Worm (Caenorhabditis elegans) whole organism, L2 larva: Measurements from ENCODE around the gene W02B12.13.
A peak's percentile ranks its signal among the peaks of the same experiment; 100 is the strongest.

ENCODE experiments used
- C34F6.9 ChIP-seq: fragments of 150-350 bp; optimal IDR thresholded peaks from 2 replicates; lab custom pipeline; 2014; ENCODE audit warnings: missing biosample characterization, missing genetic modification characterization
- F13H6.1 ChIP-seq: sonication (generic microtip); optimal IDR thresholded peaks from 2 replicates; lab custom pipeline; 2016; ENCODE audit warnings: missing genetic modification characterization, missing compliant biosample characterization
- R02D3.7 ChIP-seq: fragments of 150-350 bp; optimal IDR thresholded peaks from 2 replicates; lab custom pipeline; 2014; ENCODE audit warnings: missing biosample characterization, missing genetic modification characterization
- Y55F3AM.14 ChIP-seq: fragments of 200-800 bp; sonication (Bioruptor generic); optimal IDR thresholded peaks from 2 replicates; lab custom pipeline; 2018; ENCODE audit warnings: mild to moderate bottlenecking, missing genetic modification characterization, missing compliant biosample characterization
- ZK546.5 ChIP-seq: sonication (generic microtip); optimal IDR thresholded peaks from 2 replicates; lab custom pipeline; 2017; ENCODE audit warnings: missing biosample characterization, missing genetic modification characterization
- alr-1 ChIP-seq: fragments of 150-350 bp; optimal IDR thresholded peaks from 2 replicates; lab custom pipeline; 2014; ENCODE audit warnings: missing biosample characterization, missing genetic modification characterization
- aly-2 ChIP-seq: fragments of 150-350 bp; optimal IDR thresholded peaks from 2 replicates; lab custom pipeline; 2014; ENCODE audit warnings: missing biosample characterization, missing genetic modification characterization
- ama-1 ChIP-seq: fragments of 150-350 bp; optimal IDR thresholded peaks from 2 replicates; lab custom pipeline; 2018; ENCODE audit warnings: inconsistent platforms
- blmp-1 ChIP-seq: sonication (generic microtip); optimal IDR thresholded peaks from 2 replicates; lab custom pipeline; 2017; ENCODE audit warnings: missing genetic modification characterization, mild to moderate bottlenecking, missing compliant biosample characterization, antibody characterized with exemption, moderate library complexity; ENCODE audit not compliant: insufficient read depth
- ceh-16 ChIP-seq: fragments of 150-350 bp; optimal IDR thresholded peaks from 2 replicates; lab custom pipeline; 2014; ENCODE audit warnings: missing biosample characterization, missing genetic modification characterization
- ceh-82 ChIP-seq: fragments of 150-350 bp; optimal IDR thresholded peaks from 2 replicates; lab custom pipeline; 2014; ENCODE audit warnings: missing biosample characterization, missing genetic modification characterization
- crh-2 ChIP-seq: sonication (generic microtip); optimal IDR thresholded peaks from 2 replicates; lab custom pipeline; 2017; ENCODE audit warnings: missing biosample characterization, missing genetic modification characterization
- dmd-4 ChIP-seq: sonication (generic microtip); optimal IDR thresholded peaks from 2 replicates; lab custom pipeline; 2017; ENCODE audit warnings: missing biosample characterization, missing genetic modification characterization
- egl-27 ChIP-seq: sonication (generic microtip); optimal IDR thresholded peaks from 3 replicates; lab custom pipeline; 2017; ENCODE audit warnings: missing biosample characterization, missing genetic modification reagents, missing genetic modification characterization
- elt-1 ChIP-seq: fragments of 150-350 bp; optimal IDR thresholded peaks from 2 replicates; lab custom pipeline; 2014; ENCODE audit warnings: missing biosample characterization, missing genetic modification characterization
- elt-3 ChIP-seq: sonication (generic microtip); optimal IDR thresholded peaks from 2 replicates; lab custom pipeline; 2017; ENCODE audit warnings: missing biosample characterization, missing genetic modification characterization
- fos-1 ChIP-seq: fragments of 150-350 bp; optimal IDR thresholded peaks from 2 replicates; lab custom pipeline; 2014; ENCODE audit warnings: missing biosample characterization, missing genetic modification characterization
- gmeb-1 ChIP-seq: fragments of 150-350 bp; optimal IDR thresholded peaks from 2 replicates; lab custom pipeline; 2014; ENCODE audit warnings: missing biosample characterization, missing genetic modification characterization
- lin-11 ChIP-seq: fragments of 150-350 bp; sonication (generic microtip); optimal IDR thresholded peaks from 2 replicates; lab custom pipeline; 2014; ENCODE audit warnings: missing biosample characterization, missing genetic modification characterization, inconsistent platforms, mixed read lengths
- lin-13 ChIP-seq: fragments of 150-350 bp; optimal IDR thresholded peaks from 2 replicates; lab custom pipeline; 2014; ENCODE audit warnings: missing biosample characterization, missing genetic modification reagents, missing genetic modification characterization
- lin-39 ChIP-seq: fragments of 150-350 bp; optimal IDR thresholded peaks from 2 replicates; lab custom pipeline; 2014; ENCODE audit warnings: missing biosample characterization, missing genetic modification reagents, missing genetic modification characterization
- lsy-2 ChIP-seq, 2 experiments: fragments of 150-350 bp in 1 of 2; sonication (generic microtip) in 1 of 2; optimal IDR thresholded peaks; 2 replicates each; lab custom pipeline; 2014 to 2017; ENCODE audit warnings: missing biosample characterization in 2 of 2, missing genetic modification characterization in 2 of 2
- mab-5 ChIP-seq: fragments of 150-350 bp; optimal IDR thresholded peaks from 2 replicates; lab custom pipeline; 2014; ENCODE audit warnings: missing biosample characterization, missing genetic modification characterization
- mbf-1 ChIP-seq: sonication (generic microtip); optimal IDR thresholded peaks from 2 replicates; lab custom pipeline; 2017; ENCODE audit warnings: missing biosample characterization, missing genetic modification characterization
- mdl-1 ChIP-seq, 2 experiments: fragments of 150-350 bp in 1 of 2; sonication (generic microtip) in 1 of 2; optimal IDR thresholded peaks; 2 replicates each; lab custom pipeline; 2017; ENCODE audit warnings: missing biosample characterization in 2 of 2, missing genetic modification characterization in 2 of 2
- nhr-10 ChIP-seq: sonication (generic microtip); optimal IDR thresholded peaks from 2 replicates; lab custom pipeline; 2017; ENCODE audit warnings: missing biosample characterization, missing genetic modification characterization
- nhr-11 ChIP-seq: fragments of 150-350 bp; optimal IDR thresholded peaks from 2 replicates; lab custom pipeline; 2014; ENCODE audit warnings: missing biosample characterization, missing genetic modification characterization
- nhr-12 ChIP-seq: fragments of 150-350 bp; optimal IDR thresholded peaks from 2 replicates; lab custom pipeline; 2014; ENCODE audit warnings: missing biosample characterization, missing genetic modification characterization
- nhr-129 ChIP-seq: fragments of 150-350 bp; optimal IDR thresholded peaks from 2 replicates; lab custom pipeline; 2014; ENCODE audit warnings: missing biosample characterization, missing genetic modification characterization
- nhr-21 ChIP-seq: fragments of 150-350 bp; optimal IDR thresholded peaks from 2 replicates; lab custom pipeline; 2014; ENCODE audit warnings: missing biosample characterization, missing genetic modification characterization
- nhr-23 ChIP-seq: fragments of 150-350 bp; optimal IDR thresholded peaks from 2 replicates; lab custom pipeline; 2014; ENCODE audit warnings: missing biosample characterization, missing genetic modification reagents, missing genetic modification characterization
- nhr-237 ChIP-seq: fragments of 150-350 bp; optimal IDR thresholded peaks from 2 replicates; lab custom pipeline; 2014; ENCODE audit warnings: missing biosample characterization, missing genetic modification characterization
- nhr-25 ChIP-seq: fragments of 150-350 bp; sonication (generic microtip); optimal IDR thresholded peaks from 3 replicates; lab custom pipeline; 2014; ENCODE audit warnings: missing biosample characterization, missing genetic modification characterization
- nhr-6 ChIP-seq: fragments of 150-350 bp; optimal IDR thresholded peaks from 2 replicates; lab custom pipeline; 2014; ENCODE audit warnings: missing biosample characterization, missing genetic modification characterization
- nhr-77 ChIP-seq: fragments of 150-350 bp; optimal IDR thresholded peaks from 2 replicates; lab custom pipeline; 2014; ENCODE audit warnings: missing biosample characterization, missing genetic modification characterization
- peb-1 ChIP-seq: fragments of 150-350 bp; optimal IDR thresholded peaks from 2 replicates; lab custom pipeline; 2014; ENCODE audit warnings: missing biosample characterization, missing genetic modification characterization
- sem-4 ChIP-seq: fragments of 150-350 bp; optimal IDR thresholded peaks from 2 replicates; lab custom pipeline; 2014; ENCODE audit warnings: missing biosample characterization, missing genetic modification reagents, missing genetic modification characterization
- skn-1 ChIP-seq: sonication (generic microtip); optimal IDR thresholded peaks from 2 replicates; lab custom pipeline; 2017; ENCODE audit warnings: missing biosample characterization, missing genetic modification characterization
- sma-3 ChIP-seq: sonication (generic microtip); optimal IDR thresholded peaks from 2 replicates; lab custom pipeline; 2016; ENCODE audit warnings: missing genetic modification reagents, missing genetic modification characterization, missing compliant biosample characterization
- sma-9 ChIP-seq, 2 experiments: fragments of 150-350 bp in 1 of 2; sonication (generic microtip) in 1 of 2; optimal IDR thresholded peaks; 2 replicates each; lab custom pipeline; 2014 to 2016; ENCODE audit warnings: missing genetic modification characterization in 2 of 2, mild to moderate bottlenecking in 1 of 2, missing biosample characterization in 1 of 2, missing compliant biosample characterization in 1 of 2, missing genetic modification reagents in 1 of 2, moderate library complexity in 1 of 2
- snpc-4 ChIP-seq: fragments of 150-350 bp; optimal IDR thresholded peaks from 2 replicates; lab custom pipeline; 2014; ENCODE audit warnings: missing biosample characterization, missing genetic modification characterization
- unc-39 ChIP-seq: fragments of 150-350 bp; optimal IDR thresholded peaks from 2 replicates; lab custom pipeline; 2014; ENCODE audit warnings: missing biosample characterization, missing genetic modification characterization
- unc-55 ChIP-seq: fragments of 150-350 bp; sonication (generic microtip); optimal IDR thresholded peaks from 3 replicates; lab custom pipeline; 2014; ENCODE audit warnings: missing biosample characterization, missing genetic modification reagents, missing genetic modification characterization
- unc-62 ChIP-seq: fragments of 150-350 bp; optimal IDR thresholded peaks from 2 replicates; lab custom pipeline; 2014; ENCODE audit warnings: missing biosample characterization, missing genetic modification reagents, missing genetic modification characterization
- zag-1 ChIP-seq: fragments of 150-350 bp; optimal IDR thresholded peaks from 2 replicates; lab custom pipeline; 2014; ENCODE audit warnings: missing biosample characterization, missing genetic modification characterization
- ztf-1 ChIP-seq: fragments of 200-800 bp; sonication (Bioruptor generic); conservative IDR thresholded peaks from 2 replicates; pipeline ENCODE4 v1.3.6; 2022; ENCODE audit warnings: missing genetic modification characterization, missing compliant biosample characterization
- ztf-11 ChIP-seq: sonication (generic microtip); optimal IDR thresholded peaks from 2 replicates; lab custom pipeline; 2017; ENCODE audit warnings: missing biosample characterization, missing genetic modification characterization
- ztf-4 ChIP-seq: fragments of 150-350 bp; optimal IDR thresholded peaks from 2 replicates; lab custom pipeline; 2014; ENCODE audit warnings: missing biosample characterization, missing genetic modification characterization

The W02B12.13 gene

ce11 chrII:11472542-11472941 is 27.5 kb downstream of the W02B12.13 start:
- no peak for TF ChIP-seq peb-1 (tag; lab: Kevin White, UChicago)
- peak; percentile 81 for TF ChIP-seq fos-1 (tag; lab: Kevin White, UChicago)
- no peak for TF ChIP-seq nhr-11 (tag; lab: Kevin White, UChicago)
- TF ChIP-seq nhr-25: peak; percentile 62
- peak; percentile 21 for TF ChIP-seq sem-4 (tag; lab: Kevin White, UChicago)
- peak; percentile 95 for TF ChIP-seq blmp-1 (tag; lab: Kevin White, UChicago)
- peak in 1 of 2 experiments; percentile 23 for TF ChIP-seq lsy-2 (tag; optimal IDR thresholded peaks at IDR 0.05; lab: Kevin White, UChicago)
- peak; percentile 21 for TF ChIP-seq C34F6.9 (tag; lab: Kevin White, UChicago)
- TF ChIP-seq gmeb-1 (tag; lab: Kevin White, UChicago): peak; percentile 25
- TF ChIP-seq mdl-1 (tag; optimal IDR thresholded peaks at IDR 0.05; lab: Kevin White, UChicago): peak in 1 of 2 experiments; percentile 55
- peak; percentile 42 for TF ChIP-seq crh-2
- peak; percentile 79 for TF ChIP-seq nhr-21
- peak; percentile 53 for TF ChIP-seq sma-3
- TF ChIP-seq nhr-129 (tag; lab: Kevin White, UChicago): peak; percentile 36
- no peak for TF ChIP-seq ama-1 (lab: Kevin White, UChicago)
- no peak for TF ChIP-seq Y55F3AM.14 (GFP tag; lab: Kevin White, UChicago)
- peak; percentile 80 for TF ChIP-seq sma-9 (GFP tag; optimal IDR thresholded peaks at IDR 0.05; lab: Kevin White, UChicago)
- no peak for TF ChIP-seq sma-9 (tag; optimal IDR thresholded peaks at IDR 0.05; lab: Kevin White, UChicago)
- TF ChIP-seq dmd-4 (tag; lab: Kevin White, UChicago): no peak

DNA sequence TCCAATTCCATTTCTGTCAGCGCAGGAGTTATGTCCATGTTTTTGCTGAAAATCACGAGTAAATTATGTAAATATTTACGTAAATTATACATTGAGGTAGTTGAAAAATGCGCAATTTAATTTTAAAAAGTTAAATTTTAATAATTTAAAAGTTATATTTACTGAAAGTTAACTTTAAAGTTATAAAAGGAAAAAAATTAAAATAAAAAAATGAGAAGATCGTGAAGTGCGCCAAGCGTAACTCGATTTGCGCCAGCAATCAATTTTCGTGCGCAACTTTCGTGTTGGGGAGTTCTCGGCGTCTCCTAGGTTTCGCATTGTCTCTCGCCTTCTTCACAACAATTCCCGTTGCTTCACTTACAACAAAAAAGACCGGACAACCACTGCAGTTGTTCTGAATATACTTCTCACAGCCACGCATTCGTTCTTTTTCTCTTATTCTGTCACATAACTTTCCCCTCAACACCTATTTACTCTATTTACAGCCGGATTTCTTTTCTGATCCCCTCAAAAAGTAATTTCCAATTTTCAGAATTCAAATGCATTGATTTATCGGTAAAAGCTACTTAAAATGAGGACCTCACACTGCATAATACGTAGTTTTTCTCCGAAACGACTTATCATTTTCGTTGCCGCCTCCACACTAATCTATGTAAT is 28.6 kb downstream of the W02B12.13 start, which contains the start of the genes metl-1 and W02B12.11:
TSS of gene metl-1 (minus strand) at position 51 of the 657 bp plus-strand sequence.
TSS of gene W02B12.11 (plus strand) at position 337 of the 657 bp plus-strand sequence.
- TF ChIP-seq zag-1 (tag; lab: Kevin White, UChicago): no peak
- peak; percentile 79 for TF ChIP-seq lin-11 (tag; lab: Kevin White, UChicago)
- no peak for TF ChIP-seq aly-2 (tag; lab: Kevin White, UChicago)
- no peak for TF ChIP-seq nhr-77 (tag; lab: Kevin White, UChicago)
- no peak for TF ChIP-seq unc-62 (GFP tag; lab: Kevin White, UChicago)
- TF ChIP-seq sem-4 (tag; lab: Kevin White, UChicago): peak; percentile 88
- no peak for TF ChIP-seq nhr-11 (tag; lab: Kevin White, UChicago)
- TF ChIP-seq nhr-237 (tag; lab: Kevin White, UChicago): no peak
- TF ChIP-seq alr-1 (tag; lab: Kevin White, UChicago): no peak
- peak; percentile 90 for TF ChIP-seq C34F6.9 (tag; lab: Kevin White, UChicago)
- peak; percentile 84 to 92 for TF ChIP-seq lsy-2 (tag; optimal IDR thresholded peaks at IDR 0.05; lab: Kevin White, UChicago)
- TF ChIP-seq blmp-1 (tag; lab: Kevin White, UChicago): peak; percentile 68
- TF ChIP-seq R02D3.7 (tag; lab: Kevin White, UChicago): peak; percentile 53
- TF ChIP-seq ama-1 (lab: Kevin White, UChicago): peak; percentile 14
- TF ChIP-seq nhr-21: peak; percentile 82
- peak; percentile 29 for TF ChIP-seq Y55F3AM.14 (GFP tag; lab: Kevin White, UChicago)
- peak; percentile 38 for TF ChIP-seq nhr-6 (tag; lab: Kevin White, UChicago)
- TF ChIP-seq unc-39 (tag; lab: Kevin White, UChicago): no peak
- peak; percentile 90 for TF ChIP-seq sma-9 (GFP tag; optimal IDR thresholded peaks at IDR 0.05; lab: Kevin White, UChicago)
- TF ChIP-seq sma-9 (tag; optimal IDR thresholded peaks at IDR 0.05; lab: Kevin White, UChicago): no peak
- TF ChIP-seq ztf-1 (GFP tag; lab: Robert Waterston, UW): no peak
- TF ChIP-seq ztf-11 (tag; lab: Kevin White, UChicago): no peak
- TF ChIP-seq unc-55 (GFP tag; lab: Kevin White, UChicago): peak; percentile 87
- no peak for TF ChIP-seq mdl-1 (tag; optimal IDR thresholded peaks at IDR 0.05; lab: Kevin White, UChicago)
- no peak for TF ChIP-seq elt-1
- TF ChIP-seq ztf-4: peak; percentile 79
- TF ChIP-seq fos-1 (tag; lab: Kevin White, UChicago): peak; percentile 50
- TF ChIP-seq crh-2: peak; percentile 83
- TF ChIP-seq skn-1: no peak
- TF ChIP-seq mbf-1: no peak
- TF ChIP-seq dmd-4 (tag; lab: Kevin White, UChicago): no peak
- TF ChIP-seq ZK546.5: no peak
- peak; percentile 87 for TF ChIP-seq gmeb-1 (tag; lab: Kevin White, UChicago)
- no peak for TF ChIP-seq nhr-10 (tag; lab: Kevin White, UChicago)
- TF ChIP-seq peb-1 (tag; lab: Kevin White, UChicago): no peak
- peak; percentile 68 for TF ChIP-seq mab-5 (tag; lab: Kevin White, UChicago)
- peak; percentile 89 for TF ChIP-seq F13H6.1 (tag; lab: Kevin White, UChicago)
- peak; percentile 32 for TF ChIP-seq egl-27
- TF ChIP-seq lin-13 (GFP tag; lab: Kevin White, UChicago): peak; percentile 85
- peak; percentile 21 for TF ChIP-seq ceh-16
- peak; percentile 77 for TF ChIP-seq snpc-4 (tag; lab: Kevin White, UChicago)
- TF ChIP-seq elt-3: no peak
- TF ChIP-seq nhr-12 (tag; lab: Kevin White, UChicago): no peak
- no peak for TF ChIP-seq ceh-82 (tag; lab: Kevin White, UChicago)
- TF ChIP-seq nhr-129 (tag; lab: Kevin White, UChicago): peak; percentile 62
- TF ChIP-seq nhr-23 (tag; lab: Kevin White, UChicago): no peak
- peak; percentile 87 for TF ChIP-seq nhr-25
- no peak for TF ChIP-seq lin-39 (tag; lab: Kevin White, UChicago)
- peak; percentile 77 for TF ChIP-seq sma-3
- TF ChIP-seq, all 48 proteins: peak for 25
